Worm (Caenorhabditis elegans): ENCODE results near the gene egas-4.
A peak's percentile ranks its signal among the peaks of the same experiment; 100 is the strongest.

Gene egas-4

ce11 chrIV:7505866-7506488 lies 8.3 kb upstream of the egas-4 start (continued):
- TF ChIP-seq ceh-63 (GFP tag; optimal IDR thresholded peaks at IDR 0.05) (no peak), dpl-1 (GFP tag; optimal IDR thresholded peaks at IDR 0.05) (peak in 1 of 3 experiments; percentile 34), nhr-90 (tag; optimal IDR thresholded peaks at IDR 0.05; ENCODE audit: poor library complexity) (peak; percentile 63), tbx-2 (tag; optimal IDR thresholded peaks at IDR 0.05) (peak; percentile 1), snu-23 (GFP tag; optimal IDR thresholded peaks at IDR 0.05) (peak; percentile 62), nhr-19 (GFP tag; conservative IDR thresholded peaks at IDR 0.05) (peak; percentile 24; the same call in 1 of the 2 replicates), swsn-7 (tag; optimal IDR thresholded peaks at IDR 0.05) (peak; percentile 44), lin-14 (GFP tag; optimal IDR thresholded peaks at IDR 0.05) (no peak), nhr-12 (tag; optimal IDR thresholded peaks at IDR 0.05) (no peak), nhr-71 (tag; optimal IDR thresholded peaks at IDR 0.05) (peak; percentile 72), efl-1 (optimal IDR thresholded peaks at IDR 0.05) (peak in 1 of 2 experiments; percentile 15), efl-1 (GFP tag; optimal IDR thresholded peaks at IDR 0.05 in 1 of 2) (peak in 1 of 2 experiments; percentile 88), pax-3 (tag; optimal IDR thresholded peaks at IDR 0.05) (peak; percentile 44), ama-1 (optimal IDR thresholded peaks at IDR 0.05) (peak; percentile 90), ces-1 (GFP tag; optimal IDR thresholded peaks at IDR 0.05) (no peak)

- TF ChIP-seq dpl-1 (GFP tag; optimal IDR thresholded peaks at IDR 0.05) (no peak), fkh-8 (tag; optimal IDR thresholded peaks at IDR 0.05) (no peak), isw-1 (GFP tag; IDR thresholded peaks at IDR 0.05) (no peak), jun-1 (tag; optimal IDR thresholded peaks at IDR 0.05) (no peak), fos-1 (tag; optimal IDR thresholded peaks at IDR 0.05) (no peak), elt-2 (tag; optimal IDR thresholded peaks at IDR 0.05) (no peak), hpl-2 (GFP tag; optimal IDR thresholded peaks at IDR 0.05) (no peak), unc-130 (tag; optimal IDR thresholded peaks at IDR 0.05) (no peak), snu-23 (GFP tag; optimal IDR thresholded peaks at IDR 0.05) (no peak), ces-1 (GFP tag; optimal IDR thresholded peaks at IDR 0.05) (no peak), ceh-63 (GFP tag; optimal IDR thresholded peaks at IDR 0.05) (no peak), rnt-1 (tag; optimal IDR thresholded peaks at IDR 0.05) (no peak), ztf-4 (tag; optimal IDR thresholded peaks at IDR 0.05) (no peak)
These were observed 5.7 kb upstream of the egas-4 start, which contains the start of gene glt-6 for ce11 chrIV:7503322-7503721. Gene glt-6, plus strand, starts transcription at chrIV:7503622.

ce11 chrIV:7501337-7501736 lies 3.7 kb upstream of the egas-4 start, which contains the start of gene F55G1.15:
Gene F55G1.15, minus strand, starts transcription at chrIV:7501437.
- TF ChIP-seq blmp-1 (tag; optimal IDR thresholded peaks at IDR 0.05) (no peak), elt-2 (tag; optimal IDR thresholded peaks at IDR 0.05) (peak; percentile 21)

ce11 chrIV:7500924-7501323 lies 3.3 kb upstream of the egas-4 start:
- TF ChIP-seq efl-1 (optimal IDR thresholded peaks at IDR 0.05) (no peak), efl-1 (GFP tag; optimal IDR thresholded peaks at IDR 0.05 in 1 of 2) (peak in 1 of 2 experiments; percentile 82), ztf-4 (tag; optimal IDR thresholded peaks at IDR 0.05) (no peak)

- TF ChIP-seq efl-1 (optimal IDR thresholded peaks at IDR 0.05) (no peak), efl-1 (GFP tag; optimal IDR thresholded peaks at IDR 0.05 in 1 of 2) (peak in 1 of 2 experiments; percentile 61), snpc-4 (tag; optimal IDR thresholded peaks at IDR 0.05) (peak; percentile 84), ceh-8 (GFP tag; optimal IDR thresholded peaks at IDR 0.05) (no peak)
These were observed 1.7 kb upstream of the egas-4 start for ce11 chrIV:7499302-7499701.

- TF ChIP-seq lin-35 (GFP tag; optimal IDR thresholded peaks at IDR 0.05) (no peak), skn-1 (tag; optimal IDR thresholded peaks at IDR 0.05) (no peak), ets-5 (GFP tag; IDR thresholded peaks at IDR 0.05) (no peak), nhr-20 (tag; optimal IDR thresholded peaks at IDR 0.05) (peak; percentile 4), alr-1 (tag; optimal IDR thresholded peaks at IDR 0.05; ENCODE audit: borderline replicate concordance) (no peak), ztf-4 (tag; optimal IDR thresholded peaks at IDR 0.05) (no peak), elt-2 (tag; optimal IDR thresholded peaks at IDR 0.05) (peak; percentile 28)
These were observed 445 bp downstream of the egas-4 start for ce11 chrIV:7497205-7497604.
